Fruit fly (Drosophila melanogaster): ENCODE results near the gene CG7341.

CG7341 gene

dm6 chr3L:18106021-18106944, 6.5 kb upstream of the CG7341 start, which contains the start of the genes CG13698 and mRpS26 (continued):
- TF ChIP-seq fd96Cb (tag; optimal IDR thresholded peaks at IDR 0.05) (peak; percentile 60), Gug (GFP tag; IDR thresholded peaks at IDR 0.05) (no peak; the same call in 3 of the 4 replicates), CG11504 (tag; optimal IDR thresholded peaks at IDR 0.05) (peak; percentile 77), CG1024 (GFP tag; IDR thresholded peaks at IDR 0.05) (0 out of 2 replicates have a peak, but pooled peaks have one; percentile 38)

- peak; percentile 14 for TF ChIP-seq CG13775 (GFP tag; optimal IDR thresholded peaks at IDR 0.05)
- TF ChIP-seq knrl (GFP tag; IDR thresholded peaks at IDR 0.05; ENCODE audit: partially characterized antibody): peak; percentile 55; the same call in 1 of the 3 replicates
- no peak for TF ChIP-seq so (GFP tag; IDR thresholded peaks at IDR 0.05)
- TF ChIP-seq CG6791 (GFP tag; IDR thresholded peaks at IDR 0.05; ENCODE audit: partially characterized antibody): peak; percentile 61; the same call in 2 of the 3 replicates
- TF ChIP-seq CG12299 (tag; optimal IDR thresholded peaks at IDR 0.05): no peak
- no peak for TF ChIP-seq CG13624 (GFP tag; optimal IDR thresholded peaks at IDR 0.05)
- 0 out of 2 replicates have a peak, but pooled peaks have one; percentile 27 for TF ChIP-seq CG2129 (GFP tag; IDR thresholded peaks at IDR 0.05; ENCODE audit: partially characterized antibody)
- TF ChIP-seq run (tag; optimal IDR thresholded peaks at IDR 0.05): no peak
- peak; percentile 64 for TF ChIP-seq pzg (GFP tag; optimal IDR thresholded peaks at IDR 0.05)
- TF ChIP-seq CG30431 (GFP tag; optimal IDR thresholded peaks at IDR 0.05): no peak
- no peak for TF ChIP-seq CG8290 (GFP tag; optimal IDR thresholded peaks at IDR 0.05)
- TF ChIP-seq CG8290 (tag; optimal IDR thresholded peaks at IDR 0.05): no peak
- no peak for TF ChIP-seq aop (GFP tag; IDR thresholded peaks at IDR 0.05)
- no peak for TF ChIP-seq CG14014 (GFP tag; IDR thresholded peaks at IDR 0.05)
- no peak for TF ChIP-seq MTF-1 (GFP tag; optimal IDR thresholded peaks at IDR 0.05; ENCODE audit: borderline replicate concordance)
- TF ChIP-seq Gug (GFP tag; IDR thresholded peaks at IDR 0.05): no peak
- peak; percentile 90 for TF ChIP-seq Ets65A (GFP tag)
- no peak for TF ChIP-seq CG15073 (GFP tag; optimal IDR thresholded peaks at IDR 0.05)
- TF ChIP-seq CG12659 (GFP tag; optimal IDR thresholded peaks at IDR 0.05): peak; percentile 31
- TF ChIP-seq Kr (GFP tag; optimal IDR thresholded peaks at IDR 0.05): no peak
- no peak for TF ChIP-seq C15 (GFP tag; IDR thresholded peaks at IDR 0.05)
- no peak for TF ChIP-seq chif (GFP tag; optimal IDR thresholded peaks at IDR 0.05)
- peak; percentile 30 for TF ChIP-seq grau (tag; optimal IDR thresholded peaks at IDR 0.05)
- TF ChIP-seq otp (GFP tag; IDR thresholded peaks at IDR 0.05): no peak
- TF ChIP-seq trh (GFP tag; optimal IDR thresholded peaks at IDR 0.05): no peak
- peak; percentile 59 for TF ChIP-seq CG14710 (tag; optimal IDR thresholded peaks at IDR 0.05)
- TF ChIP-seq HLH4C (GFP tag; IDR thresholded peaks at IDR 0.05; ENCODE audit: partially characterized antibody): peak; percentile 74
- TF ChIP-seq Tbp (GFP tag; optimal IDR thresholded peaks at IDR 0.05): no peak
- peak; percentile 20 for TF ChIP-seq Meics (GFP tag; optimal IDR thresholded peaks at IDR 0.05)
- TF ChIP-seq Doc2 (GFP tag; IDR thresholded peaks at IDR 0.05): no peak
- no peak for TF ChIP-seq Hey (tag; optimal IDR thresholded peaks at IDR 0.05)
- TF ChIP-seq CG1603 (tag; optimal IDR thresholded peaks at IDR 0.05): peak; percentile 52
- no peak for TF ChIP-seq CG1602 (GFP tag; optimal IDR thresholded peaks at IDR 0.05)
- peak; percentile 12 for TF ChIP-seq D19A (tag; optimal IDR thresholded peaks at IDR 0.05)
- TF ChIP-seq Sox102F (GFP tag; optimal IDR thresholded peaks at IDR 0.05): no peak
- TF ChIP-seq Dll (GFP tag; IDR thresholded peaks at IDR 0.05; ENCODE audit: partially characterized antibody): peak; percentile 67
- peak; percentile 75 for TF ChIP-seq trem (tag; optimal IDR thresholded peaks at IDR 0.05)
- TF ChIP-seq tin (GFP tag; optimal IDR thresholded peaks at IDR 0.05): peak; percentile 18
- no peak for TF ChIP-seq CG7271 (tag; optimal IDR thresholded peaks at IDR 0.05)
- TF ChIP-seq CG8765 (GFP tag; IDR thresholded peaks at IDR 0.05): no peak
- no peak for TF ChIP-seq CG8478 (optimal IDR thresholded peaks at IDR 0.05)
- peak; percentile 32 for TF ChIP-seq sug (tag; optimal IDR thresholded peaks at IDR 0.05)
- no peak for TF ChIP-seq Dip3 (GFP tag; optimal IDR thresholded peaks at IDR 0.05)
- TF ChIP-seq CG9817 (tag; optimal IDR thresholded peaks at IDR 0.05): peak; percentile 50
Measured at dm6 chr3L:18109459-18109863, 3.3 kb upstream of the CG7341 start, which contains the start of the genes Polr3D and mus304. TSS of gene Polr3D (minus strand) at chr3L:18109574. TSS of gene mus304 (plus strand) at chr3L:18109814.

Data from whole organism, embryonic.